Fruit fly (Drosophila melanogaster) whole organism, pupa: Measurements from ENCODE around the gene CG42327.
A peak's percentile ranks its signal among the peaks of the same experiment; 100 is the strongest.

ENCODE experiments used
- CG10348 ChIP-seq: fragments of 200-800 bp; sonication (Bioruptor generic); IDR thresholded peaks from 2 replicates; pipeline ENCODE4 v1.3.6; 2022; ENCODE audit warnings: missing biosample characterization, missing genetic modification characterization
- CG12605 ChIP-seq: fragments of 200-800 bp; sonication (Bioruptor generic); IDR thresholded peaks from 2 replicates; pipeline ENCODE4 v1.3.6; 2022; ENCODE audit warnings: missing biosample characterization, missing genetic modification characterization
- CG13204 ChIP-seq: fragments of 200-800 bp; sonication (Bioruptor generic); optimal IDR thresholded peaks from 2 replicates; lab custom pipeline; 2018; ENCODE audit warnings: missing biosample characterization, mild to moderate bottlenecking, missing genetic modification characterization, moderate library complexity
- CG14655 ChIP-seq: fragments of 200-800 bp; sonication (Bioruptor generic); optimal IDR thresholded peaks from 3 replicates; lab custom pipeline; 2017; ENCODE audit warnings: mild to moderate bottlenecking, missing biosample characterization, missing genetic modification reagents, missing genetic modification characterization
- CG15710 ChIP-seq: fragments of 200-800 bp; sonication (Bioruptor generic); optimal IDR thresholded peaks from 2 replicates; lab custom pipeline; 2018; ENCODE audit warnings: missing biosample characterization, mild to moderate bottlenecking, missing genetic modification characterization, moderate library complexity
- CG17806 ChIP-seq: fragments of 200-800 bp; sonication (Bioruptor generic); optimal IDR thresholded peaks from 2 replicates; lab custom pipeline; 2018; ENCODE audit warnings: missing biosample characterization, mild to moderate bottlenecking, missing genetic modification characterization, moderate library complexity
- CG32121 ChIP-seq: fragments of 200-800 bp; sonication (Bioruptor generic); IDR thresholded peaks from 2 replicates; pipeline ENCODE4 v1.3.6; 2022; ENCODE audit warnings: missing biosample characterization, missing genetic modification characterization
- CG34367 ChIP-seq: fragments of 200-800 bp; sonication (Bioruptor generic); optimal IDR thresholded peaks from 2 replicates; lab custom pipeline; 2018; ENCODE audit warnings: missing biosample characterization, mild to moderate bottlenecking, missing genetic modification characterization
- CG4496 ChIP-seq: fragments of 200-800 bp; sonication (Bioruptor generic); IDR thresholded peaks from 3 replicates; pipeline ENCODE4 v1.3.6; 2022; ENCODE audit warnings: missing biosample characterization, missing genetic modification characterization
- CG8159 ChIP-seq: fragments of 200-800 bp; sonication (Bioruptor generic); optimal IDR thresholded peaks from 3 replicates; lab custom pipeline; 2018; ENCODE audit warnings: missing biosample characterization, mild to moderate bottlenecking, missing genetic modification characterization, moderate library complexity
- CG8301 ChIP-seq: fragments of 200-800 bp; sonication (Bioruptor generic); optimal IDR thresholded peaks from 2 replicates; lab custom pipeline; 2018; ENCODE audit warnings: missing biosample characterization, mild to moderate bottlenecking, missing genetic modification characterization
- CG9948 ChIP-seq: fragments of 200-800 bp; sonication (Bioruptor generic); optimal IDR thresholded peaks from 2 replicates; lab custom pipeline; 2018; ENCODE audit warnings: missing biosample characterization, mild to moderate bottlenecking, missing genetic modification characterization, moderate library complexity
- D1 ChIP-seq: fragments of 200-800 bp; sonication (Bioruptor generic); optimal IDR thresholded peaks from 2 replicates; lab custom pipeline; 2018; ENCODE audit warnings: missing biosample characterization, mild to moderate bottlenecking, missing genetic modification characterization, moderate library complexity
- EcR ChIP-seq: fragments of 200-800 bp; sonication (Bioruptor generic); optimal IDR thresholded peaks from 3 replicates; lab custom pipeline; 2019; ENCODE audit warnings: missing biosample characterization, missing genetic modification characterization, mild to moderate bottlenecking, moderate library complexity, missing genetic modification reagents
- Ets98B ChIP-seq: fragments of 200-800 bp; sonication (Bioruptor generic); IDR thresholded peaks from 2 replicates; pipeline ENCODE4 v1.3.6; 2022; ENCODE audit warnings: missing biosample characterization, missing genetic modification characterization
- Pif1A ChIP-seq: fragments of 200-800 bp; sonication (Bioruptor generic); optimal IDR thresholded peaks from 3 replicates; lab custom pipeline; 2016; ENCODE audit warnings: missing biosample characterization, missing genetic modification characterization
- Pif1B ChIP-seq: fragments of 200-800 bp; sonication (Bioruptor generic); optimal IDR thresholded peaks from 3 replicates; lab custom pipeline; 2016; ENCODE audit warnings: missing biosample characterization, missing genetic modification characterization
- Snoo ChIP-seq: fragments of 200-800 bp; sonication (Bioruptor generic); optimal IDR thresholded peaks from 3 replicates; lab custom pipeline; 2017; ENCODE audit warnings: missing biosample characterization, mild to moderate bottlenecking, missing genetic modification characterization, inconsistent platforms
- fd96Ca ChIP-seq: fragments of 200-800 bp; sonication (Bioruptor generic); IDR thresholded peaks from 3 replicates; pipeline ENCODE4 v1.3.6; 2022; ENCODE audit warnings: missing biosample characterization, missing genetic modification characterization
- gl ChIP-seq: fragments of 200-800 bp; sonication (Bioruptor generic); optimal IDR thresholded peaks from 2 replicates; lab custom pipeline; 2018; ENCODE audit warnings: missing biosample characterization, mild to moderate bottlenecking, missing genetic modification characterization
- rn ChIP-seq: fragments of 200-800 bp; sonication (Bioruptor generic); IDR thresholded peaks from 2 replicates; pipeline ENCODE4 v1.3.6; 2022; ENCODE audit warnings: missing biosample characterization, missing genetic modification characterization

CG42327 gene

dm6 chr3R:11670888-11671287 is 14.9 kb downstream of the CG42327 start:
- TF ChIP-seq Pif1A (GFP tag; lab: Kevin White, UChicago) (no peak), gl (no peak), CG17806 (tag; lab: Kevin White, UChicago) (no peak), CG9948 (tag; lab: Kevin White, UChicago) (no peak), fd96Ca (GFP tag; lab: Robert Waterston, UW) (no peak), Ets98B (GFP tag; lab: Robert Waterston, UW) (no peak), CG12605 (GFP tag; lab: Robert Waterston, UW) (no peak), CG8301 (no peak), CG4496 (no peak), CG13204 (GFP tag; lab: Kevin White, UChicago) (no peak), D1 (tag; lab: Kevin White, UChicago) (no peak), CG8159 (tag; lab: Kevin White, UChicago) (no peak), CG34367 (no peak), rn (GFP tag; lab: Robert Waterston, UW) (no peak)

DNA sequence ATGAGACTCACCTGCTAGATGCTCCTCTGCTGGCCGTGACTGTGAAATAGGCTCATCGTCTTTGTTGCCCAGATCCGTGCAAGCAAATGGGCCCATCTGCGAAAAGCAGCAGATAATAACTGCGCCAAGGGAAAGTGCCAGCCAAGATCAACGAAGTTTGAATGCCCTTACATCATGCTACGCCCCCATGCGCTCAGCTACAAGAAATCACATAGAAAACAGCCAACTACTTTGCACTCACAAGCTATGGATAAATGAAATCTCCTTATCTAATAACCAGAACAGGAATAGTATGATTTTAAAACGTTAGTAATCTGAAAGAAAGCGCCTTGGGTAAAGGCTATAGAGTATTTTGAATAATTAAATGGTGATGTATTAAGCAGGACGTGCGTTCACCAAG is 15.8 kb downstream of the CG42327 start:
- TF ChIP-seq CG9948 (tag; lab: Kevin White, UChicago) (peak; percentile 18), CG8301 (peak; percentile 22), gl (no peak), fd96Ca (GFP tag; lab: Robert Waterston, UW) (no peak), CG12605 (GFP tag; lab: Robert Waterston, UW) (no peak), CG17806 (tag; lab: Kevin White, UChicago) (peak; percentile 29), Snoo (tag; lab: Kevin White, UChicago) (no peak), CG8159 (tag; lab: Kevin White, UChicago) (peak; percentile 50), CG32121 (GFP tag; lab: Robert Waterston, UW) (no peak), CG4496 (0 out of 3 replicates have a peak, but pooled peaks have one; percentile 29), D1 (tag; lab: Kevin White, UChicago) (no peak), CG15710 (tag; lab: Kevin White, UChicago) (peak; percentile 24)

dm6 chr3R:11673955-11674663 is 18.2 kb downstream of the CG42327 start, which contains the start of gene CG14715:
TSS of gene CG14715 (plus strand) at chr3R:11674221.
- TF ChIP-seq fd96Ca (GFP tag; lab: Robert Waterston, UW) (no peak), CG32121 (GFP tag; lab: Robert Waterston, UW) (peak; percentile 31; the same call in 1 of the 2 replicates), CG12605 (GFP tag; lab: Robert Waterston, UW) (no peak), Ets98B (GFP tag; lab: Robert Waterston, UW) (no peak), CG9948 (tag; lab: Kevin White, UChicago) (peak; percentile 2), CG13204 (GFP tag; lab: Kevin White, UChicago) (no peak), EcR (GFP tag; lab: Kevin White, UChicago) (no peak), gl (no peak), CG17806 (tag; lab: Kevin White, UChicago) (peak; percentile 13), rn (GFP tag; lab: Robert Waterston, UW) (no peak), CG34367 (no peak), CG8301 (no peak), CG15710 (tag; lab: Kevin White, UChicago) (peak; percentile 25), CG14655 (GFP tag; lab: Kevin White, UChicago) (no peak), Pif1A (GFP tag; lab: Kevin White, UChicago) (no peak), CG10348 (GFP tag; lab: Robert Waterston, UW) (no peak), CG8159 (tag; lab: Kevin White, UChicago) (peak; percentile 25)

dm6 chr3R:11678016-11678415 is 22.1 kb downstream of the CG42327 start, which contains the start of gene CG18476:
TSS of gene CG18476 (minus strand) at chr3R:11678116.
- TF ChIP-seq CG14655 (GFP tag; lab: Kevin White, UChicago) (peak; percentile 92), CG15710 (tag; lab: Kevin White, UChicago) (peak; percentile 95), CG8301 (peak; percentile 92), gl (peak; percentile 83), CG10348 (GFP tag; lab: Robert Waterston, UW) (peak; percentile 74; the same call in 1 of the 2 replicates), CG13204 (GFP tag; lab: Kevin White, UChicago) (no peak), D1 (tag; lab: Kevin White, UChicago) (no peak), CG8159 (tag; lab: Kevin White, UChicago) (peak; percentile 95), Snoo (tag; lab: Kevin White, UChicago) (peak; percentile 91), CG17806 (tag; lab: Kevin White, UChicago) (peak; percentile 96), CG9948 (tag; lab: Kevin White, UChicago) (peak; percentile 92), rn (GFP tag; lab: Robert Waterston, UW) (peak; percentile 84), Pif1B (GFP tag; lab: Kevin White, UChicago) (no peak), CG32121 (GFP tag; lab: Robert Waterston, UW) (peak; percentile 96), Pif1A (GFP tag; lab: Kevin White, UChicago) (no peak), Ets98B (GFP tag; lab: Robert Waterston, UW) (peak; percentile 95), EcR (GFP tag; lab: Kevin White, UChicago) (no peak), CG4496 (peak; percentile 97), CG12605 (GFP tag; lab: Robert Waterston, UW) (peak; percentile 95), CG34367 (peak; percentile 91)

dm6 chr3R:11679513-11679912 is 23.6 kb downstream of the CG42327 start, which contains the start of the genes Taf12 and Ho:
TSS of gene Taf12 (minus strand) at chr3R:11679690.
TSS of gene Ho (plus strand) at chr3R:11679743.
- peak; percentile 9 for TF ChIP-seq EcR (GFP tag; lab: Kevin White, UChicago)
- TF ChIP-seq CG12605 (GFP tag; lab: Robert Waterston, UW), result no peak
- TF ChIP-seq CG13204 (GFP tag; lab: Kevin White, UChicago), result no peak
- no peak for TF ChIP-seq CG10348 (GFP tag; lab: Robert Waterston, UW)
- TF ChIP-seq CG4496, result no peak
- TF ChIP-seq fd96Ca (GFP tag; lab: Robert Waterston, UW), result no peak
